Fruit fly (Drosophila melanogaster) whole organism, wandering third instar larva: ENCODE measurements around the gene CG31807.

Source experiments
- Abd-B ChIP-seq: fragments of >200 bp; optimal IDR thresholded peaks from 2 replicates; lab custom pipeline; 2017; ENCODE audit warnings: missing biosample characterization, missing genetic modification characterization
- CG32264 ChIP-seq: fragments of 200-800 bp; sonication (Bioruptor generic); optimal IDR thresholded peaks from 2 replicates; lab custom pipeline; 2016; ENCODE audit warnings: missing biosample characterization, missing genetic modification characterization
- CG9705 ChIP-seq: fragments of 200-800 bp; sonication (Bioruptor generic); optimal IDR thresholded peaks from 2 replicates; lab custom pipeline; 2018; ENCODE audit warnings: missing biosample characterization, mild to moderate bottlenecking, missing genetic modification characterization
- CrebA ChIP-seq: fragments of 200-800 bp; sonication (Bioruptor generic); optimal IDR thresholded peaks from 2 replicates; lab custom pipeline; 2016; ENCODE audit warnings: missing biosample characterization, mild to moderate bottlenecking, missing genetic modification characterization, borderline replicate concordance
- Dfd ChIP-seq: fragments of >200 bp; optimal IDR thresholded peaks from 2 replicates; lab custom pipeline; 2017; ENCODE audit warnings: missing biosample characterization, missing genetic modification characterization
- Dif ChIP-seq: fragments of 200-275, 200-300 bp; sonication (Bioruptor generic); optimal IDR thresholded peaks from 2 replicates; lab custom pipeline; 2018; ENCODE audit warnings: missing biosample characterization, missing genetic modification characterization; ENCODE audit not compliant: partially characterized antibody
- GATAd ChIP-seq: sonication (Bioruptor generic); optimal IDR thresholded peaks from 2 replicates; lab custom pipeline; 2016; ENCODE audit warnings: missing biosample characterization, missing genetic modification characterization
- HLH106 ChIP-seq: fragments of 200-800 bp; optimal IDR thresholded peaks from 3 replicates; lab custom pipeline; 2019; ENCODE audit warnings: missing biosample characterization, mild to moderate bottlenecking, missing genetic modification characterization, moderate library complexity
- Hnf4 ChIP-seq: fragments of 200-800 bp; sonication (Bioruptor generic); optimal IDR thresholded peaks from 2 replicates; lab custom pipeline; 2016; ENCODE audit warnings: missing biosample characterization, mild to moderate bottlenecking, missing genetic modification characterization
- Hr78 ChIP-seq: fragments of >200 bp; optimal IDR thresholded peaks from 2 replicates; lab custom pipeline; 2017; ENCODE audit warnings: missing biosample characterization, missing genetic modification characterization
- Hr83 ChIP-seq: fragments of 200-300 bp; sonication (Bioruptor generic); optimal IDR thresholded peaks from 2 replicates; lab custom pipeline; 2016; ENCODE audit warnings: missing biosample characterization, mild to moderate bottlenecking, missing genetic modification characterization, moderate library complexity; ENCODE audit not compliant: poor library complexity, severe bottlenecking
- Jra ChIP-seq: sonication (Bioruptor generic); optimal IDR thresholded peaks from 2 replicates; lab custom pipeline; 2016; ENCODE audit warnings: missing biosample characterization, missing genetic modification characterization
- Mio ChIP-seq: sonication (Bioruptor generic); optimal IDR thresholded peaks from 2 replicates; lab custom pipeline; 2016; ENCODE audit warnings: missing biosample characterization, missing genetic modification characterization
- Myc ChIP-seq: fragments of >200 bp; optimal IDR thresholded peaks from 2 replicates; lab custom pipeline; 2017
- N ChIP-seq: fragments of >200 bp; optimal IDR thresholded peaks from 2 replicates; lab custom pipeline; 2018; ENCODE audit warnings: missing biosample characterization, missing external identifiers, missing genetic modification characterization
- OdsH ChIP-seq: fragments of 200-800 bp; sonication (Bioruptor generic); optimal IDR thresholded peaks from 2 replicates; lab custom pipeline; 2016; ENCODE audit warnings: missing biosample characterization, mild to moderate bottlenecking, missing genetic modification characterization
- Rel ChIP-seq, 2 experiments: fragments of 200-800 bp; sonication (Bioruptor generic) in 1 of 2; optimal IDR thresholded peaks; 2 replicates in 1 of 2; 3 replicates in 1 of 2; lab custom pipeline; 2016 to 2019; ENCODE audit warnings: mild to moderate bottlenecking in 2 of 2, missing biosample characterization in 2 of 2, missing genetic modification characterization in 2 of 2, moderate library complexity in 1 of 2
- Sp1 ChIP-seq: fragments of 200-800 bp; sonication (Bioruptor generic); optimal IDR thresholded peaks from 3 replicates; lab custom pipeline; 2019; ENCODE audit warnings: missing biosample characterization, mild to moderate bottlenecking, missing genetic modification characterization, moderate library complexity
- Vsx2 ChIP-seq: fragments of 200-300, 225-300 bp; sonication (Bioruptor generic); optimal IDR thresholded peaks from 2 replicates; lab custom pipeline; 2018; ENCODE audit warnings: missing biosample characterization, missing genetic modification characterization; ENCODE audit not compliant: partially characterized antibody
- br ChIP-seq: fragments of 200-800 bp; sonication (Bioruptor generic); optimal IDR thresholded peaks from 2 replicates; lab custom pipeline; 2016; ENCODE audit warnings: missing biosample characterization, missing genetic modification characterization
- brk ChIP-seq: fragments of 200-800 bp; sonication (Bioruptor generic); optimal IDR thresholded peaks from 2 replicates; lab custom pipeline; 2016; ENCODE audit warnings: missing biosample characterization, mild to moderate bottlenecking, missing genetic modification characterization
- dl ChIP-seq, 2 experiments: fragments of 175-275, 200-275 bp in 1 of 2; fragments of 200-275 bp in 1 of 2; sonication (Bioruptor generic); optimal IDR thresholded peaks; lab custom pipeline; 2018; ENCODE audit warnings: mild to moderate bottlenecking in 2 of 2, missing biosample characterization in 2 of 2, missing genetic modification characterization in 2 of 2, moderate library complexity in 2 of 2; ENCODE audit not compliant: partially characterized antibody in 2 of 2, insufficient read depth in 1 of 2
- dmrt93B ChIP-seq: fragments of 200-800 bp; sonication (Bioruptor generic); optimal IDR thresholded peaks from 2 replicates; lab custom pipeline; 2018; ENCODE audit warnings: missing biosample characterization, mild to moderate bottlenecking, missing genetic modification characterization
- dsf ChIP-seq: sonication (Bioruptor generic); optimal IDR thresholded peaks from 2 replicates; lab custom pipeline; 2016; ENCODE audit warnings: missing biosample characterization, missing genetic modification characterization, borderline replicate concordance
- ey ChIP-seq: fragments of 200-800 bp; sonication (Bioruptor generic); optimal IDR thresholded peaks from 2 replicates; lab custom pipeline; 2016; ENCODE audit warnings: missing biosample characterization, missing genetic modification characterization
- foxo ChIP-seq, 2 experiments: fragments of 200-800 bp; sonication (Bioruptor generic); optimal IDR thresholded peaks; 2 replicates in 1 of 2; 3 replicates in 1 of 2; lab custom pipeline; 2016 to 2017; ENCODE audit warnings: missing biosample characterization in 2 of 2, missing genetic modification characterization in 2 of 2
- fru ChIP-seq: fragments of 200-800 bp; sonication (Bioruptor generic); optimal IDR thresholded peaks from 3 replicates; lab custom pipeline; 2016; ENCODE audit warnings: missing biosample characterization, mild to moderate bottlenecking, missing genetic modification characterization
- h ChIP-seq: fragments of 200-800 bp; sonication (Bioruptor generic); optimal IDR thresholded peaks from 3 replicates; lab custom pipeline; 2016; ENCODE audit warnings: missing biosample characterization, mild to moderate bottlenecking, missing genetic modification characterization
- jim ChIP-seq: fragments of 175-275, 200-325 bp; sonication (Bioruptor generic); optimal IDR thresholded peaks from 2 replicates; lab custom pipeline; 2016; ENCODE audit warnings: missing biosample characterization, mild to moderate bottlenecking, missing genetic modification characterization
- lola ChIP-seq: fragments of >200 bp; optimal IDR thresholded peaks from 2 replicates; lab custom pipeline; 2017; ENCODE audit warnings: missing biosample characterization, missing genetic modification characterization
- pan ChIP-seq: fragments of >200 bp; optimal IDR thresholded peaks from 2 replicates; lab custom pipeline; 2017
- psq ChIP-seq: fragments of 200-800 bp; sonication (Bioruptor generic); optimal IDR thresholded peaks from 3 replicates; lab custom pipeline; 2017; ENCODE audit warnings: missing biosample characterization, mild to moderate bottlenecking, missing genetic modification characterization, moderate library complexity
- rgr ChIP-seq: fragments of 200-800 bp; sonication (Bioruptor generic); optimal IDR thresholded peaks from 3 replicates; lab custom pipeline; 2016; ENCODE audit warnings: missing biosample characterization, mild to moderate bottlenecking, missing genetic modification characterization
- sage ChIP-seq: fragments of 200-800 bp; sonication (Bioruptor generic); optimal IDR thresholded peaks from 2 replicates; lab custom pipeline; 2016; ENCODE audit warnings: missing biosample characterization, mild to moderate bottlenecking, missing genetic modification characterization
- sv ChIP-seq: fragments of 200-800 bp; sonication (Bioruptor generic); optimal IDR thresholded peaks from 3 replicates; lab custom pipeline; 2016; ENCODE audit warnings: missing biosample characterization, missing genetic modification characterization
- tai ChIP-seq: sonication (Bioruptor generic); optimal IDR thresholded peaks from 2 replicates; lab custom pipeline; 2016; ENCODE audit warnings: missing biosample characterization, missing genetic modification characterization
- usp ChIP-seq: fragments of >200 bp; optimal IDR thresholded peaks from 2 replicates; lab custom pipeline; 2017; ENCODE audit warnings: missing biosample characterization, missing genetic modification characterization
- woc ChIP-seq: sonication (Bioruptor generic); optimal IDR thresholded peaks from 2 replicates; lab custom pipeline; 2016; ENCODE audit warnings: missing biosample characterization, mild to moderate bottlenecking, missing genetic modification characterization

The CG31807 gene

DNA sequence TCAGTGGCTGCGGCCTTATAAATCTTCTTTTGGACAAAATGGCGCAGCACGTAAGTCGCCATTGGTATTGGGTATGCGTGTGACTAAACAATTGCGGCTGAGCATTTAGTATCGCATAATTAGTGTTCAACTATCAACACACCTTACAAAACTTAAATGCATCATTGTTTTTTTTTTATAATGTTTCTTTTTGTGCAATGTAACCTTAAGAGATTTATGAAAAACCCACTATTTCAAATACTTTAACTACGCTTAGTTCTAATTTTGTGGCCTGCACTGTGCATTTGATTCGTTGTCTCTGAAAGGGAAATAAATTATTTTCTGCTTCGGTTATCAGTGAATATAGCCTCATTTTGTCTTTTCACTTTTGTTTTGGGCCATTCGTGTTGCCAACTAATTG lies 39.8 kb downstream of the CG31807 start:
- TF ChIP-seq brk = no peak
- peak; percentile 68 for TF ChIP-seq fru (GFP tag; lab: Kevin White, UChicago)
- no peak for TF ChIP-seq tai (GFP tag; lab: Kevin White, UChicago)
- peak; percentile 20 for TF ChIP-seq woc (GFP tag; lab: Kevin White, UChicago)
- peak; percentile 61 for TF ChIP-seq h (GFP tag; lab: Kevin White, UChicago)
- no peak for TF ChIP-seq dl (GFP tag; optimal IDR thresholded peaks at IDR 0.05; lab: Kevin White, UChicago; ENCODE audit: insufficient read depth in 1 of 2, partially characterized antibody in 2 of 2)
- TF ChIP-seq Hr83 = no peak
- no peak for TF ChIP-seq Mio (GFP tag; lab: Kevin White, UChicago)
- TF ChIP-seq br (GFP tag; lab: Kevin White, UChicago) = peak; percentile 47
- TF ChIP-seq Hnf4 (GFP tag; lab: Kevin White, UChicago) = peak; percentile 42
- no peak for TF ChIP-seq CG32264 (GFP tag; lab: Kevin White, UChicago)
- no peak for TF ChIP-seq pan (lab: Kevin White, UChicago)
- TF ChIP-seq OdsH (GFP tag; lab: Kevin White, UChicago) = peak; percentile 39
- peak in 1 of 2 experiments; percentile 74 for TF ChIP-seq foxo (GFP tag; optimal IDR thresholded peaks at IDR 0.05; lab: Kevin White, UChicago)
- TF ChIP-seq Hr78 (GFP tag; lab: Kevin White, UChicago) = no peak
- TF ChIP-seq dmrt93B (GFP tag; lab: Kevin White, UChicago) = peak; percentile 39
- TF ChIP-seq Vsx2 (GFP tag; lab: Kevin White, UChicago) = no peak
- TF ChIP-seq CG9705 = peak; percentile 7
- TF ChIP-seq usp (GFP tag; lab: Kevin White, UChicago) = no peak
- no peak for TF ChIP-seq Dfd
- TF ChIP-seq ey (GFP tag; lab: Kevin White, UChicago) = peak; percentile 69
- no peak for TF ChIP-seq lola (GFP tag; lab: Kevin White, UChicago)
- TF ChIP-seq rgr (GFP tag; lab: Kevin White, UChicago) = peak; percentile 56
- TF ChIP-seq sage = no peak
- TF ChIP-seq sv (GFP tag; lab: Kevin White, UChicago) = peak; percentile 40
- no peak for TF ChIP-seq dsf
- no peak for TF ChIP-seq Myc (lab: Kevin White, UChicago)
- TF ChIP-seq GATAd = no peak
- no peak for TF ChIP-seq jim (GFP tag; lab: Kevin White, UChicago)
- no peak for TF ChIP-seq Abd-B (GFP tag; lab: Kevin White, UChicago)
- TF ChIP-seq Rel (GFP tag; optimal IDR thresholded peaks at IDR 0.05; lab: Kevin White, UChicago) = no peak
- no peak for TF ChIP-seq Rel (tag; optimal IDR thresholded peaks at IDR 0.05; lab: Kevin White, UChicago)
- peak; percentile 54 for TF ChIP-seq HLH106 (tag; lab: Kevin White, UChicago)
- TF ChIP-seq CrebA (GFP tag; lab: Kevin White, UChicago) = no peak
- no peak for TF ChIP-seq N
- peak; percentile 58 for TF ChIP-seq psq (GFP tag; lab: Kevin White, UChicago)
- no peak for TF ChIP-seq Dif (GFP tag; lab: Kevin White, UChicago)
- TF ChIP-seq Sp1 = peak; percentile 64
- TF ChIP-seq Jra = no peak

- TF ChIP-seq jim (GFP tag; lab: Kevin White, UChicago) (no peak), dsf (no peak), CrebA (GFP tag; lab: Kevin White, UChicago) (no peak), h (GFP tag; lab: Kevin White, UChicago) (no peak)
Observed at dm6 chr2L:16643445-16643844, 40.4 kb downstream of the CG31807 start.

dm6 chr2L:16640846-16641245 lies 43.0 kb downstream of the CG31807 start:
- TF ChIP-seq Hnf4 (GFP tag; lab: Kevin White, UChicago) (no peak), psq (GFP tag; lab: Kevin White, UChicago) (peak; percentile 29)
